Worm (Caenorhabditis elegans) whole organism, mixed stage, embryonic: ENCODE results near the gene cth-2.

Experiments
- M03D4.4 ChIP-seq: sonication (generic microtip); optimal IDR thresholded peaks from 2 replicates; lab custom pipeline; 2017; ENCODE audit warnings: mild to moderate bottlenecking, missing genetic modification characterization, missing compliant biosample characterization
- flh-1 ChIP-seq: fragments of 200-800 bp; sonication (Bioruptor generic); optimal IDR thresholded peaks from 2 replicates; lab custom pipeline; 2018; ENCODE audit warnings: mild to moderate bottlenecking, missing genetic modification characterization, moderate library complexity, missing compliant biosample characterization
- mep-1 ChIP-seq: fragments of 150-350 bp; optimal IDR thresholded peaks from 2 replicates; lab custom pipeline; 2017; ENCODE audit warnings: missing biosample characterization, missing genetic modification reagents, missing genetic modification characterization, inconsistent platforms
- pha-4 ChIP-seq: fragments of 150-350 bp; optimal IDR thresholded peaks from 2 replicates; lab custom pipeline; 2018; ENCODE audit warnings: missing biosample characterization, missing genetic modification reagents, missing genetic modification characterization
- sptf-1 ChIP-seq: sonication (generic microtip); optimal IDR thresholded peaks from 2 replicates; lab custom pipeline; 2017; ENCODE audit warnings: mild to moderate bottlenecking, missing genetic modification characterization, moderate library complexity, missing compliant biosample characterization

- TF ChIP-seq pha-4 (tag; lab: Kevin White, UChicago) (no peak), M03D4.4 (tag; lab: Kevin White, UChicago) (no peak), sptf-1 (tag; lab: Kevin White, UChicago) (no peak), flh-1 (no peak), mep-1 (no peak)
Observed at ce11 chrII:7051778-7052177, 6.0 kb downstream of the cth-2 start, which contains the start of gene ZK1127.12.
